Worm (Caenorhabditis elegans): ENCODE measurements around the gene gcy-25.

The gcy-25 gene

DNA sequence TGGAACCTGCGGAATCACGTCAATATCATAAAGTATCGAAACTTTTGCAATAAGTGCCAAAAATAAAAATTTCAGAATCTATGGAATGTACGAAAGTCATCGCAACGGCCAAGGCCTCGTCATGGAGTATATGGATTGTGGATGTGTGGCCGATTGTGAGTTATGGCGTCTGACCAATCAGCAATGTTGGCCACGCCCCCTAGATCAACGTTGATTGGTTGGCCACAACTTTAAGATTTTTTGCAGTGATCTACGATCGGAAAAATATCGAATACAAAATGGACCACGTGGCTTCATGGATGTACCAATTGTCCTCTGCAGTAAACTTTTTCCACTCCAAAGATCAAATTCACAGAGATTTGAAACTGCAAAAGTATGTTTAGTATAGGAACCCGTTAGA, 22.1 kb upstream of the gcy-25 start:
- TF ChIP-seq aly-2 (tag; optimal IDR thresholded peaks at IDR 0.05) (no peak), nhr-11 (tag; optimal IDR thresholded peaks at IDR 0.05) (no peak), lir-3 (tag; optimal IDR thresholded peaks at IDR 0.05; ENCODE audit: poor library complexity) (no peak), F16B12.6 (tag; optimal IDR thresholded peaks at IDR 0.05) (no peak), aha-1 (tag; optimal IDR thresholded peaks at IDR 0.05) (no peak), lsy-2 (tag; optimal IDR thresholded peaks at IDR 0.05) (no peak)

DNA sequence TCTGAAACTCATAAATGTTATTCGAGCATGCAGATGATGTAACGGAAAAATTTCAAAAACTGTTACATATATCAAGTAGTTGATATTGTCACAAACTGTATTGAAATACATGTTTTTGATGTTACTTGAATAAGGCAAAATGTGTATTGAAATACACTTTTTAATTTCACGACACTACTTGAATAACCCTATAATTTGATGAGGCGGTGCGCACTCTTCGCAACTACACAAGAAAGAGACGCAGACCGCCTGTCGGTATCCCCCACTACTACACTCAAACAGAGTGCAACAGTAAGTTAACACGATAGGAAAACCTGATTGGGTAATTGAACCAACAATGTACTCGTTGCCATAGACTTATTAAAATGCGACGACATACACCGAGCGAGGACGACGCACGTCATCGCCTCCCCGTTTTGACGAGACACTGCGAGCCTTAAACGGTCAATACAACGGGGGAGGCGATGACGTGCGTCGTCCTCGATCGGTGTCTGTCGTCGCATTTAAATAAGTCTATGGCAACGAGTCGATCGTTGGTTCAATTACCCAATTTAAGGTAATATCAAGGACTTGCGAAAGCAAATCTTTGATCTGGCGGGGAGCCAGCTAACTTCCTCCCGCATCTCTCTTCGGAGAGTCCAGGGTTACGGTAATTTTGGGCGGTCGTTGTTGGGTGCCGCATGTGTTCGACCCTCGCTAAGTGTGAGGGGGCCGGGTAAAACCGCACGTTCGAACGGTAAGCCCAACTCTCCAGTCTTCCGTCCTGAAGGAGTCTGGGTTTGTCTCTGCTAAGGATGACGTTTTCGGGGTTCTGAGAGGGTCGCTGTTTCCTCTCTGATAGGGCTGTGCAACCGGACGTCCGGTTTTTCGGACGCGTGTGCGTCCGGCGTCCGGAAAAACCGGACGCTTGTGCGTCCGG, 19.6 kb upstream of the gcy-25 start:
- TF ChIP-seq fkh-8 (tag; optimal IDR thresholded peaks at IDR 0.05) (no peak), egl-13 (tag; optimal IDR thresholded peaks at IDR 0.05) (no peak), grh-1 (GFP tag; IDR thresholded peaks at IDR 0.05) (peak; percentile 49; the same call in 1 of the 2 replicates), ces-1 (GFP tag; optimal IDR thresholded peaks at IDR 0.05) (no peak), swsn-7 (tag; optimal IDR thresholded peaks at IDR 0.05) (peak; percentile 13), aha-1 (tag; optimal IDR thresholded peaks at IDR 0.05) (no peak), nhr-20 (tag; optimal IDR thresholded peaks at IDR 0.05) (no peak), snpc-4 (tag; optimal IDR thresholded peaks at IDR 0.05) (peak; percentile 93), lin-39 (tag; optimal IDR thresholded peaks at IDR 0.05) (no peak), tlp-1 (tag; optimal IDR thresholded peaks at IDR 0.05) (no peak), nhr-85 (tag) (peak; percentile 59), efl-1 (optimal IDR thresholded peaks at IDR 0.05) (no peak), efl-1 (GFP tag; optimal IDR thresholded peaks at IDR 0.05 in 1 of 2) (peak in 1 of 2 experiments; percentile 85)

DNA sequence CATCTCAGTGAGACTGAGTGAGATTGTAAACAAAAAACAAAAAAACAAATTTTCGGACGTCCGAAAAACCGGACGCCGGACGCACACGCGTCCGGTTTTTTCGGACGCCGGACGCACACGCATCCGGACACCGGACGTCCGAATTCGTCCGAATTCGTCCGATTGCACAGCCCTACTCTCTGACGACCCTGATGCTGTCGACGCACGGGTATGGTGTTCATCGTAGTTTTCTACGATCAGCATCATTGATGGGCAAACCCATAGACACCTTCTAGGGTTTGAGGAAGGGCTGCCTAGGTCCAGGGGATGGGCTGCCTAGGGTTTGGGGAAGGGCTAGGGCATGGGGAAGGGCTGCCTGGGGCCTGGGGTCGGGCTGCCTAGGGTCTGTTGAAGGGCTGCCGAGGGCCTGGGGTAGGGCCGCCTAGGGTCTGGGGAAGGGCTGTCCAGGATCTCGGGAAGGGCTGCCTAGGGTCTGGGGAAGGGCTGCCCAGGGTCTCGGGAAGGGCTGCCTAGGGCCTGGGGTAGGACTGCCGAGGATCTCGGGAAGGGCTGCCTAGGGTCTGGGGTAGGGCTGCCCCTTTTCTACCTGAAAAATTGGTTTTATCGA, 18.8 kb upstream of the gcy-25 start:
- TF ChIP-seq sptf-1 (tag; optimal IDR thresholded peaks at IDR 0.05), result no peak
- no peak for TF ChIP-seq blmp-1 (tag; optimal IDR thresholded peaks at IDR 0.05)
- no peak for TF ChIP-seq nhr-85 (tag)
- no peak for TF ChIP-seq mab-9 (GFP tag; IDR thresholded peaks at IDR 0.05)
- TF ChIP-seq mef-2 (tag; optimal IDR thresholded peaks at IDR 0.05), result no peak
- no peak for TF ChIP-seq lsy-2 (tag; optimal IDR thresholded peaks at IDR 0.05)
- no peak for TF ChIP-seq mdl-1 (tag; optimal IDR thresholded peaks at IDR 0.05)
- TF ChIP-seq ceh-8 (GFP tag; optimal IDR thresholded peaks at IDR 0.05), result peak; percentile 65
- no peak for TF ChIP-seq hpl-2 (GFP tag; optimal IDR thresholded peaks at IDR 0.05)

DNA sequence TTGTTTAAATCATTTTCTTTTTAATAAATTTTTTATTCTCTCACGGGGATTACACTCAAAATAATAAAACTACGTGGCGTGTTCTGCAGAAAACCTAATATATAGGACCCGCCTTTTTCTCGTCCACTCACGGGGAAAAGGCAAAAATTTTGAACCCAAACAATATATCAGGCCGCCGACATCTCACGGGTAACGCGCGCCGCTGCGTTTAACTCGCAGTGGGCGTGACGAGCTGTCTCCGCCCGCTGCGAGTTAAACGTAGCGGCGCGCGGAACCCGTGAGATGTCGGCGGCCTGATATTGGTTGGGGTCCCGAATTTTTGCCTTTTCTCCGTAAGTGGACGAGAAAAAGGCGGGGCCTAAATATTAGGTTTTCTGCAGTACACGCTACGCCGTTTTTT, 11.2 kb upstream of the gcy-25 start:
- TF ChIP-seq lin-15B (tag; optimal IDR thresholded peaks at IDR 0.05) (no peak), ets-5 (GFP tag; IDR thresholded peaks at IDR 0.05) (no peak), nhr-85 (tag) (no peak), mef-2 (tag; optimal IDR thresholded peaks at IDR 0.05) (no peak), pax-3 (tag; optimal IDR thresholded peaks at IDR 0.05) (no peak), dpl-1 (GFP tag; optimal IDR thresholded peaks at IDR 0.05) (no peak), nhr-84 (tag; optimal IDR thresholded peaks at IDR 0.05) (no peak), nhr-11 (tag; optimal IDR thresholded peaks at IDR 0.05) (no peak), aly-2 (tag; optimal IDR thresholded peaks at IDR 0.05) (no peak), nhr-20 (tag; optimal IDR thresholded peaks at IDR 0.05) (no peak)

DNA sequence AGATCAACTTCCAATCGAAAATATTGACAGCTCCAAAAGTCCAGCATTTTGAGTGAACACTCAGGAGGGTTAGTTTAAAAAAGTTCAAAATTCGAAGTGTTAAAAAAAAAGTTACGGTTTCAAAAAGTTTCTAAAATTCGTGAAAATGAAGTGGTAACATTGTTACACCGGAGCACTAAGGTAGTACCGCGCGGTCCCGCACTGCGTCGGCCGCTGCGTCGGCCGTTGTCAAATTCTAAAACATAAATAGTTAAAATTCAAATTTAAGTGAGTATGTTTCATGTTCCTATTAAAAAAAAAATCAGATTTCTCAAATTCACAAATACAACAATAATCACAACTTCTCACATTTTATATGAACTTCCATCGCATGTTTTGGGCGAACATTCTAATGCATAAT, 4.4 kb upstream of the gcy-25 start:
- no peak for TF ChIP-seq ama-1 (optimal IDR thresholded peaks at IDR 0.05)
- TF ChIP-seq hlh-17 (GFP tag; optimal IDR thresholded peaks at IDR 0.05; ENCODE audit: borderline replicate concordance), result no peak
- no peak for TF ChIP-seq hpl-2 (GFP tag; optimal IDR thresholded peaks at IDR 0.05)
- no peak for TF ChIP-seq dpl-1 (GFP tag; optimal IDR thresholded peaks at IDR 0.05)
- no peak for TF ChIP-seq nhr-20 (tag; optimal IDR thresholded peaks at IDR 0.05)
- no peak for TF ChIP-seq C04F5.9 (tag; optimal IDR thresholded peaks at IDR 0.05)
- no peak for TF ChIP-seq nhr-85 (tag)
- no peak for TF ChIP-seq sox-4 (tag; optimal IDR thresholded peaks at IDR 0.05)
- TF ChIP-seq vab-15 (tag; optimal IDR thresholded peaks at IDR 0.05), result no peak
- TF ChIP-seq mdl-1 (tag; optimal IDR thresholded peaks at IDR 0.05), result no peak
- no peak for TF ChIP-seq ets-5 (GFP tag; IDR thresholded peaks at IDR 0.05)
- TF ChIP-seq pax-3 (tag; optimal IDR thresholded peaks at IDR 0.05), result no peak
- no peak for TF ChIP-seq mab-9 (GFP tag; IDR thresholded peaks at IDR 0.05)
- no peak for TF ChIP-seq unc-62 (GFP tag; optimal IDR thresholded peaks at IDR 0.05)
- TF ChIP-seq tbx-2 (tag; optimal IDR thresholded peaks at IDR 0.05), result no peak
- no peak for TF ChIP-seq lin-13 (GFP tag; optimal IDR thresholded peaks at IDR 0.05)
